Fruit fly (Drosophila melanogaster) S2 (cell line): ENCODE measurements around the gene PAN3.

ENCODE experiments used
- CG8478 ChIP-seq: fragments of >200 bp; optimal IDR thresholded peaks from 2 replicates; lab custom pipeline; 2018
- CTCF ChIP-seq, 2 experiments: fragments of >200 bp; optimal IDR thresholded peaks; 2 replicates each; lab custom pipeline; 2018

DNA sequence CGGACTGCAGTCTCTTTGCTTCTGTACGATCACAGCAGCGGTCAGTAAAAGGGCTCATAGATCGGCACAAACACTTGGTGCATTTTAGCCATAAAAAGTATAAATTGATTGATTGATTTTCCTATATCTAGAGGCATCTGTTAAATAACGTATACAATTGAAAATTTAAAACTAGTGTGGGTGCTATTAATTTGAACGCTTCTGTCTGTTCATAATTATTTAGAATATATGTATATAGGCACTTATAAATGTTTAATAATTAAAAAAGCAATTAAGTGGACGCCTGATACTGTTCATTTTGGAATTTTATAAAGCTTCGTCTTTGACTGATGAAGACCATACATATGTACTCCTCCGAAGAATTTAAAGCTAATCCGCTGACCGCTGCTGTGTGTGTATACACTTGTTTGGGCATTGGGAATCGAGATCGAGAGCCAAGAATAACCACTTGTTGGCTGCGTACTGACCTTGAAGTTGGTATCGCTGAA lies 25.6 kb upstream of the PAN3 start:
- TF ChIP-seq CG8478 (lab: Kevin White, UChicago): no peak
- no peak for TF ChIP-seq CTCF (optimal IDR thresholded peaks at IDR 0.05; lab: Kevin White, UChicago)
